Fruit fly (Drosophila melanogaster) whole organism, embryonic: ENCODE data around the gene CG43294.

ENCODE experiments used
- BEAF-32 ChIP-seq: fragments of 200-800 bp; sonication (Bioruptor generic); optimal IDR thresholded peaks from 3 replicates; lab custom pipeline; 2017; ENCODE audit warnings: missing biosample characterization, missing genetic modification characterization, mild to moderate bottlenecking, moderate library complexity, missing genetic modification reagents
- Bteb2 ChIP-seq: fragments of 200-800 bp; sonication (Bioruptor generic); optimal IDR thresholded peaks from 2 replicates; lab custom pipeline; 2016; ENCODE audit warnings: missing biosample characterization, missing genetic modification characterization
- CG10209 ChIP-seq: fragments of 200-800 bp; sonication (Bioruptor generic); optimal IDR thresholded peaks from 3 replicates; lab custom pipeline; 2017; ENCODE audit warnings: missing biosample characterization, mild to moderate bottlenecking, missing genetic modification characterization, missing genetic modification reagents
- CG10366 ChIP-seq: fragments of 200-800 bp; sonication (Bioruptor generic); IDR thresholded peaks from 2 replicates; pipeline ENCODE4 v1.3.6; 2022; ENCODE audit warnings: missing biosample characterization, missing genetic modification characterization
- CG10565 ChIP-seq: fragments of 200-800 bp; sonication (Bioruptor generic); optimal IDR thresholded peaks from 3 replicates; lab custom pipeline; 2016; ENCODE audit warnings: missing biosample characterization, mild to moderate bottlenecking, missing genetic modification characterization
- CG10979 ChIP-seq: fragments of 200-800 bp; sonication (Bioruptor generic); optimal IDR thresholded peaks from 2 replicates; lab custom pipeline; 2018; ENCODE audit warnings: missing biosample characterization, mild to moderate bottlenecking, missing genetic modification characterization, moderate library complexity
- CG12236 ChIP-seq: fragments of 200-800 bp; sonication (Bioruptor generic); optimal IDR thresholded peaks from 2 replicates; lab custom pipeline; 2016; ENCODE audit warnings: missing biosample characterization, missing genetic modification characterization
- CG14860 ChIP-seq: fragments of 200-800 bp; sonication (Bioruptor generic); IDR thresholded peaks from 3 replicates; pipeline ENCODE4 v1.3.6; 2022; ENCODE audit warnings: missing biosample characterization, missing genetic modification characterization; ENCODE audit not compliant: partially characterized antibody
- CG1603 ChIP-seq: fragments of 200-800 bp; sonication (Bioruptor generic); optimal IDR thresholded peaks from 2 replicates; lab custom pipeline; 2019; ENCODE audit warnings: missing biosample characterization, mild to moderate bottlenecking, missing genetic modification characterization, moderate library complexity
- CG18262 ChIP-seq: fragments of 200-800 bp; optimal IDR thresholded peaks from 3 replicates; lab custom pipeline; 2019; ENCODE audit warnings: missing biosample characterization, mild to moderate bottlenecking, missing genetic modification characterization, moderate library complexity
- CG2116 ChIP-seq: fragments of 200-800 bp; sonication (Bioruptor generic); optimal IDR thresholded peaks from 3 replicates; lab custom pipeline; 2018; ENCODE audit warnings: missing biosample characterization, mild to moderate bottlenecking, missing genetic modification characterization
- CG2129 ChIP-seq: fragments of 200-800 bp; sonication (Bioruptor generic); IDR thresholded peaks from 2 replicates; pipeline ENCODE4 v1.3.6; 2022; ENCODE audit warnings: missing biosample characterization, missing genetic modification characterization; ENCODE audit not compliant: partially characterized antibody
- CG31441 ChIP-seq: fragments of 200-800 bp; sonication (Bioruptor generic); IDR thresholded peaks from 2 replicates; pipeline ENCODE4 v1.3.6; 2022; ENCODE audit warnings: missing biosample characterization, missing genetic modification characterization
- CG3726 ChIP-seq: fragments of 200-800 bp; sonication (Bioruptor generic); IDR thresholded peaks from 3 replicates; pipeline ENCODE4, ENCODE4 v1.3.6; 2022; ENCODE audit warnings: missing biosample characterization, missing genetic modification characterization
- CG4707 ChIP-seq: fragments of 200-800 bp; sonication (Bioruptor generic); optimal IDR thresholded peaks from 2 replicates; lab custom pipeline; 2018; ENCODE audit warnings: missing biosample characterization, mild to moderate bottlenecking, missing genetic modification characterization, moderate library complexity
- CG6689 ChIP-seq: fragments of 200-800 bp; sonication (Bioruptor generic); IDR thresholded peaks from 2 replicates; pipeline ENCODE4 v1.3.6; 2022; ENCODE audit warnings: missing biosample characterization, missing genetic modification characterization
- CG7745 ChIP-seq: fragments of 200-800 bp; sonication (Bioruptor generic); optimal IDR thresholded peaks from 2 replicates; lab custom pipeline; 2018; ENCODE audit warnings: missing biosample characterization, mild to moderate bottlenecking, missing genetic modification characterization, moderate library complexity
- Doc3 ChIP-seq: fragments of 200-800 bp; sonication (Bioruptor generic); IDR thresholded peaks from 3 replicates; pipeline ENCODE4 v1.3.6; 2022; ENCODE audit warnings: missing biosample characterization, missing genetic modification characterization; ENCODE audit not compliant: partially characterized antibody
- Dp ChIP-seq: fragments of 200-800 bp; sonication (Bioruptor generic); optimal IDR thresholded peaks from 2 replicates; lab custom pipeline; 2018; ENCODE audit warnings: missing biosample characterization, mild to moderate bottlenecking, missing genetic modification characterization, moderate library complexity
- Drgx ChIP-seq: fragments of 200-800 bp; sonication (Bioruptor generic); IDR thresholded peaks from 2 replicates; pipeline ENCODE4 v1.3.6; 2022; ENCODE audit warnings: missing biosample characterization, missing genetic modification characterization
- E2f2 ChIP-seq: fragments of 200-800 bp; sonication (Bioruptor generic); IDR thresholded peaks from 2 replicates; pipeline ENCODE4 v1.3.6; 2022; ENCODE audit warnings: missing biosample characterization, missing genetic modification characterization
- Ets97D ChIP-seq: fragments of 200-800 bp; sonication (Bioruptor generic); optimal IDR thresholded peaks from 3 replicates; lab custom pipeline; 2016; ENCODE audit warnings: missing biosample characterization, missing genetic modification characterization
- HLHmδ ChIP-seq: fragments of 200-800 bp; sonication (Bioruptor generic); optimal IDR thresholded peaks from 2 replicates; lab custom pipeline; 2018; ENCODE audit warnings: missing biosample characterization, mild to moderate bottlenecking, missing genetic modification characterization, moderate library complexity
- Hmx ChIP-seq: fragments of 200-800 bp; sonication (Bioruptor generic); optimal IDR thresholded peaks from 2 replicates; lab custom pipeline; 2016; ENCODE audit warnings: missing biosample characterization, missing genetic modification characterization
- MTF-1 ChIP-seq: fragments of 200-800 bp; sonication (Bioruptor generic); optimal IDR thresholded peaks from 2 replicates; lab custom pipeline; 2018; ENCODE audit warnings: missing biosample characterization, mild to moderate bottlenecking, missing genetic modification characterization, borderline replicate concordance
- Myb ChIP-seq: fragments of 200-800 bp; sonication (Bioruptor generic); optimal IDR thresholded peaks from 2 replicates; lab custom pipeline; 2016; ENCODE audit warnings: missing biosample characterization, missing genetic modification characterization
- Sin3A ChIP-seq: fragments of >200 bp; optimal IDR thresholded peaks from 2 replicates; lab custom pipeline; 2018
- Vsx1 ChIP-seq: fragments of 200-800 bp; sonication (Bioruptor generic); optimal IDR thresholded peaks from 2 replicates; lab custom pipeline; 2017; ENCODE audit warnings: missing biosample characterization, mild to moderate bottlenecking, missing genetic modification characterization, missing genetic modification reagents
- ara ChIP-seq: fragments of 200-800 bp; sonication (Bioruptor generic); IDR thresholded peaks from 2 replicates; pipeline ENCODE4 v1.3.6; 2022; ENCODE audit warnings: missing biosample characterization, missing genetic modification characterization
- bigmax ChIP-seq: fragments of 200-800 bp; sonication (Bioruptor generic); optimal IDR thresholded peaks from 2 replicates; lab custom pipeline; 2018; ENCODE audit warnings: missing biosample characterization, mild to moderate bottlenecking, missing genetic modification characterization
- bsh ChIP-seq, 2 experiments: fragments of 200-800 bp; sonication (Bioruptor generic); optimal IDR thresholded peaks; 2 replicates each; lab custom pipeline; 2017 to 2018; ENCODE audit warnings: mild to moderate bottlenecking in 2 of 2, missing biosample characterization in 2 of 2, missing genetic modification characterization in 2 of 2, moderate library complexity in 1 of 2
- btn ChIP-seq: fragments of 200-800 bp; sonication (Bioruptor generic); optimal IDR thresholded peaks from 2 replicates; lab custom pipeline; 2016; ENCODE audit warnings: missing biosample characterization, missing genetic modification characterization
- cg ChIP-seq: fragments of 200-800 bp; sonication (Bioruptor generic); optimal IDR thresholded peaks from 3 replicates; lab custom pipeline; 2019; ENCODE audit warnings: missing biosample characterization, mild to moderate bottlenecking, missing genetic modification characterization, moderate library complexity
- chinmo ChIP-seq: fragments of 200-800 bp; sonication (Bioruptor generic); IDR thresholded peaks from 4 replicates; pipeline ENCODE4 v1.3.6; 2022; ENCODE audit warnings: missing biosample characterization, missing genetic modification characterization; ENCODE audit not compliant: partially characterized antibody
- dati ChIP-seq: fragments of 200-800 bp; sonication (Bioruptor generic); IDR thresholded peaks from 2 replicates; pipeline ENCODE4 v1.3.6; 2022; ENCODE audit warnings: missing biosample characterization, missing genetic modification characterization
- dmrt11E ChIP-seq: fragments of 200-800 bp; sonication (Bioruptor generic); optimal IDR thresholded peaks from 3 replicates; lab custom pipeline; 2018; ENCODE audit warnings: missing biosample characterization, mild to moderate bottlenecking, missing genetic modification characterization, moderate library complexity
- dmrt99B ChIP-seq: fragments of 200-800 bp; sonication (Bioruptor generic); optimal IDR thresholded peaks from 2 replicates; lab custom pipeline; 2018; ENCODE audit warnings: missing biosample characterization, mild to moderate bottlenecking, missing genetic modification characterization, moderate library complexity
- eve ChIP-seq, 2 experiments: fragments of >200 bp; optimal IDR thresholded peaks; 2 replicates each; lab custom pipeline; 2017; ENCODE audit warnings: missing biosample characterization in 2 of 2, missing genetic modification characterization in 2 of 2
- gcm2 ChIP-seq: fragments of 200-800 bp; sonication (Bioruptor generic); optimal IDR thresholded peaks from 2 replicates; lab custom pipeline; 2016; ENCODE audit warnings: missing biosample characterization, missing genetic modification characterization
- jigr1 ChIP-seq: fragments of 200-800 bp; sonication (Bioruptor generic); IDR thresholded peaks from 3 replicates; pipeline ENCODE4 v1.3.6; 2022; ENCODE audit warnings: missing biosample characterization, missing genetic modification characterization
- jing ChIP-seq: fragments of 200-800 bp; sonication (Bioruptor generic); optimal IDR thresholded peaks from 2 replicates; lab custom pipeline; 2018; ENCODE audit warnings: missing biosample characterization, mild to moderate bottlenecking, missing genetic modification characterization
- jumu ChIP-seq: fragments of 200-800 bp; sonication (Bioruptor generic); optimal IDR thresholded peaks from 3 replicates; lab custom pipeline; 2016; ENCODE audit warnings: missing biosample characterization, missing genetic modification characterization
- lilli ChIP-seq: fragments of 200-800 bp; sonication (Bioruptor generic); optimal IDR thresholded peaks from 3 replicates; lab custom pipeline; 2016; ENCODE audit warnings: missing biosample characterization, missing genetic modification characterization
- pb ChIP-seq: fragments of 200-800 bp; sonication (Bioruptor generic); optimal IDR thresholded peaks from 3 replicates; lab custom pipeline; 2016; ENCODE audit warnings: missing biosample characterization, missing genetic modification characterization
- sens ChIP-seq: fragments of 200-800 bp; sonication (Bioruptor generic); peaks from one replicate; lab custom pipeline; 2016; ENCODE audit warnings: missing biosample characterization, missing genetic modification characterization
- sob ChIP-seq: fragments of 200-800 bp; sonication (Bioruptor generic); IDR thresholded peaks from 2 replicates; pipeline ENCODE4 v1.3.6; 2022; ENCODE audit warnings: missing biosample characterization, missing genetic modification characterization
- wor ChIP-seq: fragments of 200-800 bp; sonication (Bioruptor generic); IDR thresholded peaks from 2 replicates; pipeline ENCODE4 v1.3.6; 2022; ENCODE audit warnings: missing biosample characterization, missing genetic modification characterization
- zfh1 ChIP-seq: fragments of 200-800 bp; sonication (Bioruptor generic); IDR thresholded peaks from 3 replicates; pipeline ENCODE4 v1.3.6; 2022; ENCODE audit warnings: missing biosample characterization, missing genetic modification characterization

Gene CG43294

dm6 chr3L:12002321-12003248, 44.5 kb downstream of the CG43294 start, which contains the start of the genes Pop2 and CG6928 (continued):
- peak; percentile 87 for TF ChIP-seq sob (GFP tag; lab: Robert Waterston, UW)
- peak; percentile 45 for TF ChIP-seq CG18262 (tag; lab: Kevin White, UChicago)
- no peak for TF ChIP-seq eve (GFP tag; optimal IDR thresholded peaks at IDR 0.05; lab: Kevin White, UChicago)
- TF ChIP-seq CG4707, result no peak
- TF ChIP-seq Bteb2 (GFP tag; lab: Kevin White, UChicago), result peak; percentile 83
- TF ChIP-seq dmrt11E (tag; lab: Kevin White, UChicago), result peak; percentile 45
- peak; percentile 43 for TF ChIP-seq CG10565 (GFP tag; lab: Kevin White, UChicago)
- no peak for TF ChIP-seq MTF-1
- TF ChIP-seq CG6689 (GFP tag; lab: Robert Waterston, UW), result peak; percentile 52; the same call in 1 of the 2 replicates
- TF ChIP-seq jumu, result peak; percentile 84
- TF ChIP-seq ara (GFP tag; lab: Robert Waterston, UW), result peak; percentile 54; the same call in 1 of the 2 replicates
- peak; percentile 37 for TF ChIP-seq CG12236 (GFP tag; lab: Kevin White, UChicago)
- no peak for TF ChIP-seq jing (GFP tag; lab: Kevin White, UChicago)
- peak; percentile 96 for TF ChIP-seq sens (GFP tag; lab: Kevin White, UChicago)
- peak; percentile 87 for TF ChIP-seq lilli (GFP tag; lab: Kevin White, UChicago)
- TF ChIP-seq CG3726 (GFP tag; lab: Robert Waterston, UW), result 0 out of 3 replicates have a peak, but pooled peaks have one; percentile 21
- peak; percentile 87 for TF ChIP-seq Doc3 (GFP tag; lab: Robert Waterston, UW)
- TF ChIP-seq CG1603 (tag; lab: Kevin White, UChicago), result peak; percentile 35
- TF ChIP-seq CG7745 (tag; lab: Kevin White, UChicago), result no peak
- TF ChIP-seq CG10209 (GFP tag; lab: Kevin White, UChicago), result peak; percentile 60
- peak in 1 of 2 experiments; percentile 39 for TF ChIP-seq bsh (GFP tag; optimal IDR thresholded peaks at IDR 0.05; lab: Kevin White, UChicago)
- TF ChIP-seq HLHmδ (GFP tag; lab: Kevin White, UChicago), result no peak
- peak; percentile 58 for TF ChIP-seq CG2129 (GFP tag; lab: Robert Waterston, UW)
- TF ChIP-seq chinmo (GFP tag; lab: Robert Waterston, UW), result peak; percentile 82
- peak; percentile 44 for TF ChIP-seq btn (GFP tag; lab: Kevin White, UChicago)
- peak; percentile 99 for TF ChIP-seq Sin3A (lab: Kevin White, UChicago)
- TF ChIP-seq CG10979, result peak; percentile 51
- TF ChIP-seq Myb (GFP tag; lab: Kevin White, UChicago), result peak; percentile 83
- TF ChIP-seq wor (GFP tag; lab: Robert Waterston, UW), result no peak
- TF ChIP-seq CG10366 (GFP tag; lab: Robert Waterston, UW), result peak; percentile 57
- peak; percentile 85 for TF ChIP-seq CG2116
- TF ChIP-seq CG14860 (GFP tag; lab: Robert Waterston, UW), result peak; percentile 83; the same call in 2 of the 3 replicates
- TF ChIP-seq Hmx (GFP tag; lab: Kevin White, UChicago), result peak; percentile 47
- peak; percentile 93 for TF ChIP-seq BEAF-32 (GFP tag; lab: Kevin White, UChicago)
- TF ChIP-seq E2f2 (GFP tag; lab: Robert Waterston, UW), result peak; percentile 79
- TF ChIP-seq bigmax (GFP tag; lab: Kevin White, UChicago), result no peak
- no peak for TF ChIP-seq dati (GFP tag; lab: Robert Waterston, UW)
- TF ChIP-seq jigr1 (GFP tag; lab: Robert Waterston, UW), result no peak
- peak; percentile 67 for TF ChIP-seq Dp (GFP tag; lab: Kevin White, UChicago)
- TF ChIP-seq gcm2 (GFP tag; lab: Kevin White, UChicago), result peak; percentile 2
- TF ChIP-seq CG31441 (GFP tag; lab: Robert Waterston, UW), result no peak; the same call in 1 of the 2 replicates
- TF ChIP-seq Drgx (GFP tag; lab: Robert Waterston, UW), result no peak
- peak; percentile 88 for TF ChIP-seq cg (GFP tag; lab: Kevin White, UChicago)
- TF ChIP-seq Ets97D, result peak; percentile 92
- TF ChIP-seq zfh1 (GFP tag; lab: Robert Waterston, UW), result peak; percentile 73; the same call in 2 of the 3 replicates
- peak; percentile 25 for TF ChIP-seq pb (GFP tag; lab: Kevin White, UChicago)
- TF ChIP-seq dmrt99B (tag; lab: Kevin White, UChicago), result no peak
- TF ChIP-seq Vsx1 (GFP tag; lab: Kevin White, UChicago), result peak; percentile 38
